Worm (Caenorhabditis elegans) whole organism, L4/young adult: ENCODE results near the gene efhd-1.

ENCODE experiments used
- dao-5 ChIP-seq: sonication (generic microtip); optimal IDR thresholded peaks from 2 replicates; lab custom pipeline; 2016; ENCODE audit warnings: missing genotype, missing genetic modification characterization, moderate library complexity, missing compliant biosample characterization
- him-1 ChIP-seq: sonication (generic microtip); optimal IDR thresholded peaks from 2 replicates; lab custom pipeline; 2016; ENCODE audit warnings: missing genotype, missing genetic modification reagents, missing genetic modification characterization, missing compliant biosample characterization

ce11 chrII:14205335-14205734 is 26.7 kb downstream of the efhd-1 start, which contains the start of gene ace-3:
- TF ChIP-seq him-1 (tag; lab: Kevin White, UChicago) (no peak), dao-5 (tag; lab: Kevin White, UChicago) (no peak)
